Fruit fly (Drosophila melanogaster): ENCODE results near the gene CG13135.

Gene CG13135

DNA sequence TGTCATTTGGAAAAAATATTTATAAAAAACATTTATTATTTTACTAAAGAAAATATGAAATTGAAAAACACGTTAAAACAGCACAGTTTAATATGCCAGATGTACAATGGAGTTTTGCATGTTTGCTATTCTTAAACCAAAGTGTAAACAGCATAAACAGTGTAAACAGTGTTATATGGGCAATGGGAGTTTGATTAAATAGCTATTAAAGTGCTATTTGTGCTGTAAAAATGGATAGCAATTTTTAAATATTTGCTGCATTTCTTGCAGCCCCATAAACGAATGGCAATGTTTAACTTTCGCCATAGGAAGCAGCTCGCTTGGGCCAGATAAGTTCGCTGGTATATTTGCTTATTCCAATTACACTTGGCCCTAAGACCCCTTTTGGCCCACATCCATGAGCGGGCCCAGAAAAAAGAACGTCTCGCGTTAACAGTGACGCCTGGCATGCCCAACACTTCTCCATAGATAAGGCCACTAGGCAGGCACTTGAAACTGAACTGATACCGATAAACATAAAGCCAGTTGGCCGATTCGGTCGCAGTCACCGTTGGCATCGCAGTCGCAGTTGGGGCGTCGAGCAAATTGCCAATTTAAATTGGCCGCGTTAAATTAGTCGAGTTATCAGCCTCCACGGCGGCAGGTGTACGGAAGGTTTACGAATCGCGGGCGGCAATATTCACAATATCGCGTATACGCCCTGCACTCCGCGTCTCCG is 21.8 kb upstream of the CG13135 start, which contains the start of gene CG4839 (continued):
- TF ChIP-seq dmrt99B (tag; optimal IDR thresholded peaks at IDR 0.05) (peak; percentile 7), CG15514 (GFP tag; optimal IDR thresholded peaks at IDR 0.05) (peak; percentile 13), Meics (GFP tag; optimal IDR thresholded peaks at IDR 0.05) (peak; percentile 20), CG13624 (GFP tag; optimal IDR thresholded peaks at IDR 0.05) (no peak), CG43689 (GFP tag; IDR thresholded peaks at IDR 0.05) (no peak), CG13894 (tag; optimal IDR thresholded peaks at IDR 0.05) (peak; percentile 3), BEAF-32 (GFP tag; optimal IDR thresholded peaks at IDR 0.05) (no peak), mirr (GFP tag; optimal IDR thresholded peaks at IDR 0.05) (peak; percentile 90), GATAe (GFP tag; conservative IDR thresholded peaks at IDR 0.05) (peak; percentile 87), CG18599 (GFP tag; optimal IDR thresholded peaks at IDR 0.05) (peak; percentile 42), Dbx (GFP tag; IDR thresholded peaks at IDR 0.05) (0 out of 3 replicates have a peak, but pooled peaks have one; percentile 41), kay (GFP tag; optimal IDR thresholded peaks at IDR 0.05) (no peak), Adf1 (GFP tag; IDR thresholded peaks at IDR 0.05) (peak; percentile 94), pzg (GFP tag; optimal IDR thresholded peaks at IDR 0.05) (peak; percentile 5), sens (GFP tag) (peak; percentile 30), CG7372 (GFP tag; IDR thresholded peaks at IDR 0.05) (0 out of 2 replicates have a peak, but pooled peaks have one; percentile 37), Hmr (GFP tag; optimal IDR thresholded peaks at IDR 0.05) (peak; percentile 1), CG34376 (GFP tag; optimal IDR thresholded peaks at IDR 0.05) (peak; percentile 71), CG2120 (GFP tag; optimal IDR thresholded peaks at IDR 0.05) (peak; percentile 35), CG11247 (GFP tag; IDR thresholded peaks at IDR 0.05) (no peak), slbo (GFP tag; IDR thresholded peaks at IDR 0.05) (no peak), cas (GFP tag; IDR thresholded peaks at IDR 0.05) (0 out of 2 replicates have a peak, but pooled peaks have one; percentile 26), sd (tag; optimal IDR thresholded peaks at IDR 0.05) (peak; percentile 33), sim (GFP tag; IDR thresholded peaks at IDR 0.05) (no peak), CG7839 (tag; optimal IDR thresholded peaks at IDR 0.05) (peak; percentile 13), Poxn (GFP tag; IDR thresholded peaks at IDR 0.05) (no peak), CG3995 (GFP tag; optimal IDR thresholded peaks at IDR 0.05) (peak; percentile 89), inv (GFP tag; IDR thresholded peaks at IDR 0.05; ENCODE audit: partially characterized antibody) (peak; percentile 36; the same call in 1 of the 2 replicates)

DNA sequence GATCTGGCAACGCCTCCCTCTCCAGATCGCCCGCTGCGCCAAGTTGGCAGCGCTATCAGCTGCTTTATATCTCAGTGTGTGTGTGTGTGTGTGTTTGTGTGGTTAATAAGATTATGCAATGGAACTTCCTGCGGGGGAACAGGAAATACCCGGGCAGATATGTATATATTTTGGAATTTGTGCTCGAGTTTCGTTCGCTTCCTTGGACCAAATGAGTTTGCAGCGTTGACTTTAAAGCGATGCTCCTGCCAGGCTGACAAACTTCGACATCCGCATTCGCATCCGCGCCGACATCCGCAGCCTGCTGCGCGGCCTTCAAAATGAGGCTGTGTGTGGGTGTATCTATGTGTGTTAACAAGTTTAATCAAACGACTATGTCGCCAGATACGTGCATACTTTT is 20.8 kb upstream of the CG13135 start:
- TF ChIP-seq Hr39 (optimal IDR thresholded peaks at IDR 0.05) (no peak), Rfx (GFP tag; IDR thresholded peaks at IDR 0.05) (peak; percentile 52), CrebB (tag; optimal IDR thresholded peaks at IDR 0.05) (no peak), nmo (GFP tag; optimal IDR thresholded peaks at IDR 0.05) (peak; percentile 43), bigmax (GFP tag; optimal IDR thresholded peaks at IDR 0.05) (peak; percentile 23), NfI (GFP tag; optimal IDR thresholded peaks at IDR 0.05) (no peak), stc (GFP tag; IDR thresholded peaks at IDR 0.05) (peak; percentile 51; the same call in 1 of the 2 replicates), Fer3 (tag; optimal IDR thresholded peaks at IDR 0.05) (peak; percentile 58), Ssrp (tag; optimal IDR thresholded peaks at IDR 0.05) (no peak), C15 (GFP tag; IDR thresholded peaks at IDR 0.05) (no peak), nerfin-1 (tag; optimal IDR thresholded peaks at IDR 0.05) (peak; percentile 76), Scr (GFP tag; IDR thresholded peaks at IDR 0.05; ENCODE audit: partially characterized antibody) (no peak), CG6791 (GFP tag; IDR thresholded peaks at IDR 0.05; ENCODE audit: partially characterized antibody) (no peak), E2f1 (GFP tag; IDR thresholded peaks at IDR 0.05) (no peak), CG12219 (GFP tag; optimal IDR thresholded peaks at IDR 0.05) (no peak), CG7271 (tag; optimal IDR thresholded peaks at IDR 0.05) (peak; percentile 44), hth (optimal IDR thresholded peaks at IDR 0.05) (no peak), CG4424 (GFP tag; optimal IDR thresholded peaks at IDR 0.05) (peak; percentile 10), Ada2b (GFP tag; IDR thresholded peaks at IDR 0.05) (no peak), sim (GFP tag; IDR thresholded peaks at IDR 0.05) (no peak), danr (GFP tag; IDR thresholded peaks at IDR 0.05) (no peak), ci (GFP tag; IDR thresholded peaks at IDR 0.05) (no peak), CG10209 (GFP tag; optimal IDR thresholded peaks at IDR 0.05) (no peak), Atf-2 (GFP tag; optimal IDR thresholded peaks at IDR 0.05) (no peak), CG7839 (tag; optimal IDR thresholded peaks at IDR 0.05) (peak; percentile 26)
